Worm (Caenorhabditis elegans) whole organism, mixed stage, embryonic: ENCODE measurements around the gene srh-292.

Source experiments
- blmp-1 ChIP-seq: fragments of 150-350 bp; optimal IDR thresholded peaks from 2 replicates; lab custom pipeline; 2014; ENCODE audit warnings: missing biosample characterization, missing genetic modification characterization
- cnd-1 ChIP-seq: fragments of 200-800 bp; sonication (Bioruptor generic); optimal IDR thresholded peaks from 2 replicates; lab custom pipeline; 2018; ENCODE audit warnings: mild to moderate bottlenecking, missing genetic modification characterization, missing compliant biosample characterization
- snpc-4 ChIP-seq: fragments of 150-350 bp; optimal IDR thresholded peaks from 2 replicates; lab custom pipeline; 2014; ENCODE audit warnings: missing biosample characterization, missing genetic modification characterization
- ztf-11 ChIP-seq: fragments of 150-350 bp; optimal IDR thresholded peaks from 2 replicates; lab custom pipeline; 2014; ENCODE audit warnings: missing biosample characterization, missing genetic modification characterization

DNA sequence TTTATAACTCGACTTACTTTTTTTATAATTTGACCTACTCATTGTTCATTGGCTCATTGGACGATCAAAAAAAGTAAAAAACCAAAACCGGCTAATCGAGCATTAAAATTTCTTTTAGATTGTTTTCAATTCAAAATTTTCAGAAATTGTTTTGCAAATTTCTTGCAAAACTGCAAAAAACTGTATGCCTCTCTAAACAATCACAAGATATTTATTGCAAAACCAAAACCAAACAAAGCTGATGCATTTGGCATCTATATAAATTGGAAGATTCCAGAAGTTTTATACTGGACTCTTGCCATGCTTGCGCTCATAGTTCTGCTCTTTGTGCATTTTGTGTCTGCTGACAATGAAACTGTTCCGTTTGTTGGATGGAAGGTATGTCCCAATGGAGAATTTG, 24.9 kb upstream of the srh-292 start, which contains the start of gene C47A10.12:
- TF ChIP-seq ztf-11 (no peak), blmp-1 (no peak), snpc-4 (no peak), cnd-1 (tag; lab: Kevin White, UChicago) (no peak)
